Worm (Caenorhabditis elegans) whole organism, young adult: ENCODE data around the gene T04C12.8.
A peak's percentile ranks its signal among the peaks of the same experiment; 100 is the strongest.

Experiments
- B0019.2 ChIP-seq: fragments of 200-800 bp; sonication (Bioruptor generic); conservative IDR thresholded peaks from 2 replicates; pipeline ENCODE4 v1.3.6; 2022; ENCODE audit warnings: missing genetic modification reagents, missing genetic modification characterization, missing compliant biosample characterization
- B0035.1 ChIP-seq: sonication (generic microtip); optimal IDR thresholded peaks from 2 replicates; lab custom pipeline; 2016; ENCODE audit warnings: missing genetic modification characterization, mild to moderate bottlenecking, missing compliant biosample characterization, missing genotype, missing genetic modification reagents
- C06A6.2 ChIP-seq: fragments of 200-800 bp; sonication (Bioruptor generic); conservative IDR thresholded peaks from 2 replicates; pipeline ENCODE4 v1.3.6; 2022; ENCODE audit warnings: missing genetic modification characterization, missing compliant biosample characterization
- F33H1.4 ChIP-seq: fragments of 200-800 bp; sonication (Bioruptor generic); IDR thresholded peaks from 2 replicates; pipeline ENCODE4 v1.3.6; 2022; ENCODE audit warnings: missing genetic modification reagents, missing genetic modification characterization, missing compliant biosample characterization
- F49E8.2 ChIP-seq: sonication (generic microtip); optimal IDR thresholded peaks from 3 replicates; lab custom pipeline; 2017; ENCODE audit warnings: missing genetic modification characterization, mild to moderate bottlenecking, missing compliant biosample characterization, antibody characterized with exemption, moderate library complexity; ENCODE audit not compliant: insufficient read depth
- F52B5.7 ChIP-seq: sonication (generic microtip); optimal IDR thresholded peaks from 2 replicates; lab custom pipeline; 2016; ENCODE audit warnings: mild to moderate bottlenecking, missing genetic modification characterization, missing compliant biosample characterization
- F57A8.1 ChIP-seq: fragments of 200-800 bp; sonication (Bioruptor generic); optimal IDR thresholded peaks from 2 replicates; lab custom pipeline; 2018; ENCODE audit warnings: mild to moderate bottlenecking, missing genetic modification characterization, moderate library complexity, missing compliant biosample characterization
- F57C9.4 ChIP-seq: sonication (generic microtip); optimal IDR thresholded peaks from 2 replicates; lab custom pipeline; 2017; ENCODE audit warnings: mild to moderate bottlenecking, missing genetic modification characterization, missing compliant biosample characterization
- Y53F4B.3 ChIP-seq: fragments of 200-800 bp; sonication (Bioruptor generic); IDR thresholded peaks from 2 replicates; pipeline ENCODE4 v1.3.6; 2022; ENCODE audit warnings: missing genetic modification reagents, missing genetic modification characterization, missing compliant biosample characterization
- Y56A3A.18 ChIP-seq: fragments of 200-800 bp; sonication (Bioruptor generic); IDR thresholded peaks from 2 replicates; pipeline ENCODE4 v1.3.6; 2022; ENCODE audit warnings: missing genetic modification reagents, missing genetic modification characterization, missing compliant biosample characterization
- Y67H2A.10 ChIP-seq: fragments of 200-800 bp; sonication (Bioruptor generic); conservative IDR thresholded peaks from 2 replicates; pipeline ENCODE4 v1.3.6; 2022; ENCODE audit warnings: missing genetic modification reagents, missing genetic modification characterization, missing compliant biosample characterization
- Y95B8A.8 ChIP-seq: fragments of 200-800 bp; sonication (Bioruptor generic); IDR thresholded peaks from 2 replicates; pipeline ENCODE4 v1.3.6; 2022; ENCODE audit warnings: missing genetic modification reagents, missing genetic modification characterization, missing compliant biosample characterization
- ZK185.1 ChIP-seq: sonication (generic microtip); optimal IDR thresholded peaks from 2 replicates; lab custom pipeline; 2016; ENCODE audit warnings: mild to moderate bottlenecking, missing genetic modification characterization, missing compliant biosample characterization; ENCODE audit not compliant: poor library complexity, severe bottlenecking
- akir-1 ChIP-seq: fragments of 200-800 bp; sonication (Bioruptor generic); optimal IDR thresholded peaks from 2 replicates; lab custom pipeline; 2018; ENCODE audit warnings: mild to moderate bottlenecking, missing genetic modification characterization, moderate library complexity, missing compliant biosample characterization
- aptf-3 ChIP-seq: fragments of 200-800 bp; sonication (Bioruptor generic); IDR thresholded peaks from 2 replicates; pipeline ENCODE4 v1.3.6; 2022; ENCODE audit warnings: missing genetic modification characterization, missing compliant biosample characterization
- attf-3 ChIP-seq: fragments of 200-800 bp; sonication (Bioruptor generic); conservative IDR thresholded peaks from 2 replicates; pipeline ENCODE4 v1.3.6; 2022; ENCODE audit warnings: missing genetic modification reagents, missing genetic modification characterization, missing compliant biosample characterization
- bed-2 ChIP-seq: fragments of 200-800 bp; sonication (Bioruptor generic); IDR thresholded peaks from 2 replicates; pipeline ENCODE4 v1.3.6; 2022; ENCODE audit warnings: missing genetic modification reagents, missing genetic modification characterization, missing compliant biosample characterization
- cebp-2 ChIP-seq: fragments of 200-800 bp; sonication (Bioruptor generic); IDR thresholded peaks from 2 replicates; pipeline ENCODE4 v1.3.6; 2022; ENCODE audit warnings: missing genetic modification characterization, missing compliant biosample characterization
- ceh-100 ChIP-seq: fragments of 200-800 bp; sonication (Bioruptor generic); IDR thresholded peaks from 2 replicates; pipeline ENCODE4 v1.3.6; 2022; ENCODE audit warnings: missing genetic modification reagents, missing genetic modification characterization, missing compliant biosample characterization
- ceh-40 ChIP-seq: fragments of 200-800 bp; sonication (Bioruptor generic); IDR thresholded peaks from 2 replicates; pipeline ENCODE4 v1.3.6; 2022; ENCODE audit warnings: missing genetic modification characterization, missing compliant biosample characterization
- ceh-79 ChIP-seq: sonication (generic microtip); optimal IDR thresholded peaks from 2 replicates; lab custom pipeline; 2017; ENCODE audit warnings: mild to moderate bottlenecking, missing genetic modification characterization, missing compliant biosample characterization
- ceh-91 ChIP-seq: fragments of 200-800 bp; sonication (Bioruptor generic); IDR thresholded peaks from 2 replicates; pipeline ENCODE4 v1.3.6; 2022; ENCODE audit warnings: missing genetic modification reagents, missing genetic modification characterization, missing compliant biosample characterization
- chd-7 ChIP-seq: sonication (generic microtip); optimal IDR thresholded peaks from 2 replicates; lab custom pipeline; 2016; ENCODE audit warnings: mild to moderate bottlenecking, missing genetic modification characterization, moderate library complexity, missing compliant biosample characterization
- die-1 ChIP-seq: sonication (generic microtip); optimal IDR thresholded peaks from 2 replicates; lab custom pipeline; 2016; ENCODE audit warnings: missing genotype, mild to moderate bottlenecking, missing genetic modification characterization, missing compliant biosample characterization
- dox-1 ChIP-seq: fragments of 200-800 bp; sonication (Bioruptor generic); IDR thresholded peaks from 2 replicates; pipeline ENCODE4 v1.3.6; 2022; ENCODE audit warnings: missing genetic modification reagents, missing genetic modification characterization, missing compliant biosample characterization
- dpff-1 ChIP-seq: sonication (generic microtip); optimal IDR thresholded peaks from 2 replicates; lab custom pipeline; 2017; ENCODE audit warnings: mild to moderate bottlenecking, missing genetic modification characterization, missing compliant biosample characterization
- dpl-1 ChIP-seq: fragments of 150-350 bp; optimal IDR thresholded peaks from 2 replicates; lab custom pipeline; 2014; ENCODE audit warnings: missing biosample characterization, missing genetic modification reagents, missing genetic modification characterization
- egl-18 ChIP-seq: fragments of 200-800 bp; sonication (Bioruptor generic); IDR thresholded peaks from 2 replicates; pipeline ENCODE4 v1.3.6; 2022; ENCODE audit warnings: missing genetic modification reagents, missing genetic modification characterization, missing compliant biosample characterization
- egl-44 ChIP-seq: fragments of 200-800 bp; sonication (Bioruptor generic); IDR thresholded peaks from 2 replicates; pipeline ENCODE4 v1.3.6; 2022; ENCODE audit warnings: missing genetic modification reagents, missing genetic modification characterization, missing compliant biosample characterization
- gei-17 ChIP-seq: fragments of 200-800 bp; sonication (Bioruptor generic); optimal IDR thresholded peaks from 2 replicates; lab custom pipeline; 2018; ENCODE audit warnings: mild to moderate bottlenecking, missing genetic modification characterization, missing compliant biosample characterization
- him-1 ChIP-seq: sonication (generic microtip); optimal IDR thresholded peaks from 2 replicates; lab custom pipeline; 2016; ENCODE audit warnings: missing genotype, missing genetic modification reagents, missing genetic modification characterization, missing compliant biosample characterization
- hlh-12 ChIP-seq: sonication (generic microtip); optimal IDR thresholded peaks from 2 replicates; lab custom pipeline; 2016; ENCODE audit warnings: missing genetic modification characterization, missing compliant biosample characterization
- hlh-26 ChIP-seq: fragments of 200-800 bp; sonication (Bioruptor generic); conservative IDR thresholded peaks from 2 replicates; pipeline ENCODE4 v1.3.6; 2022; ENCODE audit warnings: missing genetic modification reagents, missing genetic modification characterization, missing compliant biosample characterization
- hmg-20 ChIP-seq: fragments of 200-800 bp; sonication (Bioruptor generic); IDR thresholded peaks from 2 replicates; pipeline ENCODE4 v1.3.6; 2022; ENCODE audit warnings: missing genetic modification reagents, missing genetic modification characterization, missing compliant biosample characterization
- lir-1 ChIP-seq: fragments of 200-800 bp; sonication (Bioruptor generic); conservative IDR thresholded peaks from 2 replicates; pipeline ENCODE4 v1.3.6; 2022; ENCODE audit warnings: missing genetic modification reagents, missing genetic modification characterization, missing compliant biosample characterization
- madf-3 ChIP-seq: fragments of 200-800 bp; sonication (Bioruptor generic); IDR thresholded peaks from 2 replicates; pipeline ENCODE4 v1.3.6; 2022; ENCODE audit warnings: missing genetic modification reagents, missing genetic modification characterization, missing compliant biosample characterization
- mel-28 ChIP-seq: sonication (generic microtip); optimal IDR thresholded peaks from 2 replicates; lab custom pipeline; 2016; ENCODE audit warnings: borderline replicate concordance, mild to moderate bottlenecking, missing genetic modification characterization, missing compliant biosample characterization
- nfya-1 ChIP-seq: sonication (generic microtip); optimal IDR thresholded peaks from 2 replicates; lab custom pipeline; 2017; ENCODE audit warnings: antibody characterized with exemption, missing compliant biosample characterization, missing genetic modification characterization, borderline replicate concordance; ENCODE audit not compliant: insufficient read depth
- nhr-120 ChIP-seq: fragments of 200-800 bp; sonication (Bioruptor generic); IDR thresholded peaks from 2 replicates; pipeline ENCODE4 v1.3.6; 2022; ENCODE audit warnings: missing genetic modification characterization, missing compliant biosample characterization
- nhr-179 ChIP-seq: sonication (generic microtip); optimal IDR thresholded peaks from 2 replicates; lab custom pipeline; 2016; ENCODE audit warnings: mild to moderate bottlenecking, missing genetic modification characterization, missing compliant biosample characterization
- rpc-1 ChIP-seq, 2 experiments: fragments of 150-350 bp in 1 of 2; sonication (generic microtip) in 1 of 2; optimal IDR thresholded peaks; 2 replicates each; lab custom pipeline; 2014 to 2018; ENCODE audit warnings: missing biosample characterization in 1 of 2, missing genetic modification characterization in 1 of 2, missing genetic modification reagents in 1 of 2, missing genotype in 1 of 2
- sea-2 ChIP-seq: fragments of 200-800 bp; sonication (Bioruptor generic); IDR thresholded peaks from 2 replicates; pipeline ENCODE4 v1.3.6; 2022; ENCODE audit warnings: missing genetic modification characterization, missing compliant biosample characterization
- snpc-3.4 ChIP-seq: sonication (generic microtip); optimal IDR thresholded peaks from 2 replicates; lab custom pipeline; 2017; ENCODE audit warnings: missing genetic modification characterization, mild to moderate bottlenecking, missing compliant biosample characterization, antibody characterized with exemption, moderate library complexity, missing genotype, missing genetic modification reagents
- ztf-18 ChIP-seq: sonication (generic microtip); optimal IDR thresholded peaks from 2 replicates; lab custom pipeline; 2016; ENCODE audit warnings: missing genotype, mild to moderate bottlenecking, missing genetic modification characterization, missing compliant biosample characterization
- ztf-22 ChIP-seq: fragments of 200-800 bp; sonication (Bioruptor generic); optimal IDR thresholded peaks from 2 replicates; lab custom pipeline; 2018; ENCODE audit warnings: mild to moderate bottlenecking, missing genetic modification characterization, moderate library complexity, missing compliant biosample characterization
- ztf-26 ChIP-seq: sonication (generic microtip); optimal IDR thresholded peaks from 2 replicates; lab custom pipeline; 2017; ENCODE audit warnings: missing genetic modification characterization, missing compliant biosample characterization
- ztf-28 ChIP-seq: fragments of 200-800 bp; sonication (Bioruptor generic); IDR thresholded peaks from 2 replicates; pipeline ENCODE4 v1.3.6; 2022; ENCODE audit warnings: missing genetic modification reagents, missing genetic modification characterization, missing compliant biosample characterization
- ztf-6 ChIP-seq: fragments of 200-800 bp; sonication (Bioruptor generic); IDR thresholded peaks from 2 replicates; pipeline ENCODE4 v1.3.6; 2022; ENCODE audit warnings: missing genetic modification reagents, missing genetic modification characterization, missing compliant biosample characterization

Gene T04C12.8

DNA sequence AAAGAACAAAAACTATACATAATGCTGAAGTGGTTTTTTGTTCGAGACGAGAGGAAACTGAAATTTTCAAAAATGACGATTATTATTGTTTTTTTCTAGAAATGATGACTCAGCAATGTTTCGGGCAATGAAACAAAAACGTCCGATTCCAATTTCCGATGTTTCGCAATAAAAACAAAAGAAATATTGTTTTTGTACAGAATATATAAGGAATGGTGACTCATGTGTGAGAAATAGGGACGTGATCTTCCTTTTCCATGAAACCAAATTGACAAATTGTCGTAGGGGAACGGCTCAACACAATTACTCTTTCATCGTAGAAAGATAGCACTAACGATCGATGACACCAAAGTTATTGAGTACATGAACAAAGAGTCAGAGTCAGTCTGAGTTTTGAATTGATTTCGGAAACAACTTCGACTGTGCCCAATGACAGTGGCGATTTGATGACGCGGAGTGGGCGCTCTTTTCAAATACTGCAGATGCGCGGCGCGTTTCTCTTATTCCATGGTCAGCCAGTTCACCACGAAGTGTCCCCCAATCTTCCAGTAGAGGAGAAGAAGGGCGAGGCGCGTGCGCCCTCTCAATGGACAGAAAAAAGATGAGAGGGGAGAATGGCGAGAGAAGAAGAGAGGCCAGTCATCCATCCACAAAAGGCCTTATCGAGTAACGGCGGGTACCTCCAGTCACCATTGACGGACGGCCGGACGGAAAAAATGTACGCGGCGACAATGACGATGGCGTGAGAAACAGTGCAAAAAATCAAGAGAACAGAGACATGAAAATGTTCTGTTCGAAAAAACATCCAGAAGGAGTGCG, 6.3 kb upstream of the T04C12.8 start:
- TF ChIP-seq F57C9.4 (tag; lab: Kevin White, UChicago) (no peak), egl-44 (GFP tag; lab: Robert Waterston, UW) (no peak), nhr-120 (no peak), bed-2 (no peak), Y56A3A.18 (GFP tag; lab: Robert Waterston, UW) (peak; percentile 42; the same call in 1 of the 2 replicates), B0019.2 (no peak), ZK185.1 (tag; lab: Kevin White, UChicago) (no peak), F49E8.2 (no peak), rpc-1 (optimal IDR thresholded peaks at IDR 0.05; lab: Kevin White, UChicago) (no peak), rpc-1 (tag; optimal IDR thresholded peaks at IDR 0.05; lab: Kevin White, UChicago) (no peak), die-1 (tag; lab: Kevin White, UChicago) (no peak), attf-3 (GFP tag; lab: Robert Waterston, UW) (no peak), ceh-40 (0 out of 2 replicates have a peak, but pooled peaks have one; percentile 6), sea-2 (GFP tag; lab: Robert Waterston, UW) (no peak), lir-1 (GFP tag; lab: Robert Waterston, UW) (no peak), B0035.1 (tag; lab: Kevin White, UChicago) (no peak), nhr-179 (tag; lab: Kevin White, UChicago) (no peak), F33H1.4 (no peak), C06A6.2 (no peak), F57A8.1 (GFP tag; lab: Kevin White, UChicago) (no peak), aptf-3 (no peak), ztf-22 (GFP tag; lab: Kevin White, UChicago) (no peak), Y67H2A.10 (no peak), mel-28 (tag; lab: Kevin White, UChicago) (no peak), Y53F4B.3 (GFP tag; lab: Robert Waterston, UW) (no peak), ztf-26 (tag; lab: Kevin White, UChicago) (no peak), hmg-20 (no peak), dpff-1 (no peak), nfya-1 (no peak), dpl-1 (GFP tag; lab: Kevin White, UChicago) (no peak), ceh-79 (no peak), F52B5.7 (tag; lab: Kevin White, UChicago) (no peak), ceh-100 (GFP tag; lab: Robert Waterston, UW) (no peak), gei-17 (no peak), snpc-3.4 (no peak), him-1 (no peak), ztf-6 (GFP tag; lab: Robert Waterston, UW) (no peak), Y95B8A.8 (GFP tag; lab: Robert Waterston, UW) (no peak), akir-1 (no peak), ztf-18 (tag; lab: Kevin White, UChicago) (no peak), madf-3 (no peak), dox-1 (no peak), hlh-12 (tag; lab: Kevin White, UChicago) (no peak), hlh-26 (GFP tag; lab: Robert Waterston, UW) (no peak), egl-18 (no peak), chd-7 (tag; lab: Kevin White, UChicago) (no peak), ztf-28 (GFP tag; lab: Robert Waterston, UW) (0 out of 2 replicates have a peak, but pooled peaks have one; percentile 61), cebp-2 (no peak), ceh-91 (GFP tag; lab: Robert Waterston, UW) (no peak)
